Worm (Caenorhabditis elegans) whole organism, L4 larva: ENCODE measurements around the gene ZK177.3.

Experiments
- F37D6.2 ChIP-seq: sonication (generic microtip); optimal IDR thresholded peaks from 2 replicates; lab custom pipeline; 2016; ENCODE audit warnings: mild to moderate bottlenecking, missing genetic modification characterization, missing compliant biosample characterization
- F49E8.2 ChIP-seq: sonication (generic microtip); optimal IDR thresholded peaks from 2 replicates; lab custom pipeline; 2016; ENCODE audit warnings: missing compliant biosample characterization, mild to moderate bottlenecking, missing genetic modification characterization, borderline replicate concordance
- R02D3.7 ChIP-seq: fragments of 150-350 bp; sonication (generic microtip); optimal IDR thresholded peaks from 3 replicates; lab custom pipeline; 2014; ENCODE audit warnings: missing biosample characterization, missing genetic modification characterization
- T26A8.4 ChIP-seq: fragments of 200-800 bp; sonication (Bioruptor generic); IDR thresholded peaks from 2 replicates; pipeline ENCODE4 v1.3.6; 2022; ENCODE audit warnings: missing genetic modification characterization, missing compliant biosample characterization
- Y48G9A.11 ChIP-seq: fragments of 200-800 bp; sonication (Bioruptor generic); IDR thresholded peaks from 2 replicates; pipeline ENCODE4 v1.3.6; 2022; ENCODE audit warnings: missing genetic modification reagents, missing genetic modification characterization, missing compliant biosample characterization
- Y75B8A.6 ChIP-seq: fragments of 200-800 bp; sonication (Bioruptor generic); IDR thresholded peaks from 2 replicates; pipeline ENCODE4 v1.3.6; 2022; ENCODE audit warnings: missing genetic modification reagents, missing genetic modification characterization, missing compliant biosample characterization
- ZK546.5 ChIP-seq, 2 experiments: sonication (generic microtip); optimal IDR thresholded peaks; 2 replicates each; lab custom pipeline; 2017; ENCODE audit warnings: missing biosample characterization in 2 of 2, missing genetic modification characterization in 2 of 2
- ceh-20 ChIP-seq: fragments of 200-800 bp; sonication (Bioruptor generic); IDR thresholded peaks from 2 replicates; pipeline ENCODE4 v1.3.6; 2022; ENCODE audit warnings: missing genetic modification reagents, missing genetic modification characterization, missing compliant biosample characterization
- ceh-62 ChIP-seq: sonication (generic microtip); optimal IDR thresholded peaks from 2 replicates; lab custom pipeline; 2017; ENCODE audit warnings: missing biosample characterization, missing genetic modification characterization
- ceh-82 ChIP-seq: sonication (generic microtip); optimal IDR thresholded peaks from 2 replicates; lab custom pipeline; 2017; ENCODE audit warnings: missing biosample characterization, missing genetic modification characterization
- cey-2 ChIP-seq: sonication (generic microtip); optimal IDR thresholded peaks from 3 replicates; lab custom pipeline; 2017; ENCODE audit warnings: missing genetic modification characterization, mild to moderate bottlenecking, missing compliant biosample characterization, antibody characterized with exemption, borderline replicate concordance; ENCODE audit not compliant: insufficient read depth
- ctbp-1 ChIP-seq: fragments of 200-800 bp; sonication (Bioruptor generic); IDR thresholded peaks from 2 replicates; pipeline ENCODE4 v1.3.6; 2022; ENCODE audit warnings: missing genetic modification reagents, missing genetic modification characterization, missing compliant biosample characterization
- daf-12 ChIP-seq: fragments of 150-350 bp; optimal IDR thresholded peaks from 2 replicates; lab custom pipeline; 2014; ENCODE audit warnings: missing biosample characterization, missing genetic modification reagents, missing genetic modification characterization
- daf-16 ChIP-seq, 3 experiments: sonication (generic microtip); optimal IDR thresholded peaks; 2 replicates each; lab custom pipeline; 2016 to 2017; ENCODE audit warnings: missing genetic modification characterization in 3 of 3, missing genetic modification reagents in 3 of 3, mild to moderate bottlenecking in 2 of 3, missing compliant biosample characterization in 2 of 3, missing biosample characterization in 1 of 3, moderate library complexity in 1 of 3
- daf-8 ChIP-seq: fragments of 200-800 bp; sonication (Bioruptor generic); IDR thresholded peaks from 2 replicates; pipeline ENCODE4 v1.3.6; 2022; ENCODE audit warnings: missing genetic modification characterization, missing compliant biosample characterization
- dmd-6 ChIP-seq: fragments of 200-800 bp; sonication (Bioruptor generic); IDR thresholded peaks from 2 replicates; pipeline ENCODE4 v1.3.6; 2022; ENCODE audit warnings: missing genetic modification reagents, missing genetic modification characterization, missing compliant biosample characterization
- duxl-1 ChIP-seq: sonication (generic microtip); optimal IDR thresholded peaks from 2 replicates; lab custom pipeline; 2016; ENCODE audit warnings: mild to moderate bottlenecking, missing genetic modification characterization, moderate library complexity, missing compliant biosample characterization; ENCODE audit not compliant: poor library complexity
- dve-1 ChIP-seq: sonication (generic microtip); optimal IDR thresholded peaks from 2 replicates; lab custom pipeline; 2017; ENCODE audit warnings: antibody characterized with exemption, mild to moderate bottlenecking, missing genetic modification characterization, missing compliant biosample characterization; ENCODE audit not compliant: insufficient read depth
- egl-27 ChIP-seq: sonication (generic microtip); optimal IDR thresholded peaks from 3 replicates; lab custom pipeline; 2017; ENCODE audit warnings: missing biosample characterization, missing genetic modification reagents, missing genetic modification characterization
- egl-43 ChIP-seq: fragments of 200-800 bp; sonication (Bioruptor generic); IDR thresholded peaks from 2 replicates; pipeline ENCODE4 v1.3.6; 2022; ENCODE audit warnings: missing genetic modification reagents, missing genetic modification characterization, missing compliant biosample characterization
- gei-8 ChIP-seq: fragments of 200-800 bp; sonication (Bioruptor generic); optimal IDR thresholded peaks from 2 replicates; lab custom pipeline; 2018; ENCODE audit warnings: mild to moderate bottlenecking, missing genetic modification characterization, missing compliant biosample characterization
- hmg-1.1 ChIP-seq: fragments of 200-800 bp; sonication (Bioruptor generic); IDR thresholded peaks from 2 replicates; pipeline ENCODE4 v1.3.6; 2022; ENCODE audit warnings: missing genetic modification reagents, missing genetic modification characterization, missing compliant biosample characterization
- lin-1 ChIP-seq: fragments of 200-800 bp; sonication (Bioruptor generic); IDR thresholded peaks from 2 replicates; pipeline ENCODE4 v1.3.6; 2022; ENCODE audit warnings: missing genetic modification reagents, missing genetic modification characterization, missing compliant biosample characterization
- lin-13 ChIP-seq: fragments of 150-350 bp; optimal IDR thresholded peaks from 2 replicates; lab custom pipeline; 2014; ENCODE audit warnings: missing biosample characterization, missing genetic modification reagents, missing genetic modification characterization
- madf-9 ChIP-seq: fragments of 200-800 bp; sonication (Bioruptor generic); conservative IDR thresholded peaks from 2 replicates; pipeline ENCODE4 v1.3.6; 2022; ENCODE audit warnings: missing genetic modification reagents, missing genetic modification characterization, missing compliant biosample characterization
- mdt-29 ChIP-seq: fragments of 200-800 bp; sonication (Bioruptor generic); IDR thresholded peaks from 2 replicates; pipeline ENCODE4 v1.3.6; 2022; ENCODE audit warnings: missing genetic modification reagents, missing genetic modification characterization, missing compliant biosample characterization
- mep-1 ChIP-seq: fragments of 150-350 bp; sonication (generic microtip); optimal IDR thresholded peaks from 3 replicates; lab custom pipeline; 2014; ENCODE audit warnings: missing biosample characterization, missing genetic modification characterization
- nhr-102 ChIP-seq: sonication (generic microtip); optimal IDR thresholded peaks from 2 replicates; lab custom pipeline; 2016; ENCODE audit warnings: mild to moderate bottlenecking, missing genetic modification characterization, moderate library complexity, missing compliant biosample characterization
- nhr-237 ChIP-seq: sonication (generic microtip); optimal IDR thresholded peaks from 2 replicates; lab custom pipeline; 2017; ENCODE audit warnings: missing biosample characterization, missing genetic modification characterization
- nhr-25 ChIP-seq: sonication (generic microtip); optimal IDR thresholded peaks from 2 replicates; lab custom pipeline; 2017; ENCODE audit warnings: missing genetic modification characterization, mild to moderate bottlenecking, missing compliant biosample characterization, antibody characterized with exemption, moderate library complexity, borderline replicate concordance; ENCODE audit not compliant: insufficient read depth
- nhr-28 ChIP-seq: fragments of 150-350 bp; optimal IDR thresholded peaks from 2 replicates; lab custom pipeline; 2014; ENCODE audit warnings: missing biosample characterization, missing genetic modification characterization
- nhr-76 ChIP-seq: fragments of 150-350 bp; optimal IDR thresholded peaks from 2 replicates; lab custom pipeline; 2014; ENCODE audit warnings: missing biosample characterization, missing genetic modification characterization
- nhr-77 ChIP-seq: fragments of 150-350 bp; optimal IDR thresholded peaks from 2 replicates; lab custom pipeline; 2014; ENCODE audit warnings: missing biosample characterization, missing genetic modification characterization
- saeg-2 ChIP-seq: fragments of 200-800 bp; sonication (Bioruptor generic); IDR thresholded peaks from 2 replicates; pipeline ENCODE4 v1.3.6; 2022; ENCODE audit warnings: missing genetic modification reagents, missing genetic modification characterization, missing compliant biosample characterization
- set-16 ChIP-seq: fragments of 200-800 bp; sonication (Bioruptor generic); IDR thresholded peaks from 2 replicates; pipeline ENCODE4 v1.3.6; 2022; ENCODE audit warnings: missing genetic modification reagents, missing genetic modification characterization, missing compliant biosample characterization
- snpc-4 ChIP-seq: fragments of 150-350 bp; optimal IDR thresholded peaks from 2 replicates; lab custom pipeline; 2014; ENCODE audit warnings: missing biosample characterization, missing genetic modification characterization
- spr-3 ChIP-seq: fragments of 200-800 bp; sonication (Bioruptor generic); optimal IDR thresholded peaks from 2 replicates; lab custom pipeline; 2018; ENCODE audit warnings: mild to moderate bottlenecking, missing genetic modification characterization, missing compliant biosample characterization
- unc-39 ChIP-seq: sonication (generic microtip); optimal IDR thresholded peaks from 2 replicates; lab custom pipeline; 2017; ENCODE audit warnings: missing biosample characterization, missing genetic modification characterization
- unc-62 ChIP-seq, 3 experiments: fragments of 150-350 bp in 1 of 3; sonication (generic microtip); optimal IDR thresholded peaks in 2 of 3; peaks in 1 of 3; 1 replicate in 1 of 3; 2 replicates in 2 of 3; lab custom pipeline; 2014 to 2017; ENCODE audit warnings: missing biosample characterization in 3 of 3, missing genetic modification characterization in 3 of 3, missing genetic modification reagents in 3 of 3, missing genotype in 1 of 3
- zfp-2 ChIP-seq: sonication (generic microtip); optimal IDR thresholded peaks from 2 replicates; lab custom pipeline; 2016; ENCODE audit warnings: mild to moderate bottlenecking, missing genetic modification characterization, missing compliant biosample characterization
- zfp-3 ChIP-seq: fragments of 200-800 bp; sonication (Bioruptor generic); conservative IDR thresholded peaks from 2 replicates; pipeline ENCODE4 v1.3.6; 2022; ENCODE audit warnings: missing genetic modification reagents, missing genetic modification characterization, missing compliant biosample characterization
- zip-2 ChIP-seq: fragments of 150-350 bp; optimal IDR thresholded peaks from 2 replicates; lab custom pipeline; 2014; ENCODE audit warnings: missing biosample characterization, missing genetic modification characterization
- ztf-11 ChIP-seq: fragments of 150-350 bp; optimal IDR thresholded peaks from 2 replicates; lab custom pipeline; 2014; ENCODE audit warnings: missing biosample characterization, missing genetic modification characterization

ZK177.3 gene

ce11 chrII:5554317-5554716 is 38.7 kb downstream of the ZK177.3 start, which contains the start of gene ins-12:
TSS of gene ins-12 (plus strand) at chrII:5554617.
- TF ChIP-seq hmg-1.1 (GFP tag; lab: Robert Waterston, UW) (no peak), nhr-76 (tag; lab: Kevin White, UChicago) (no peak), egl-27 (tag; lab: Kevin White, UChicago) (no peak), gei-8 (GFP tag; lab: Kevin White, UChicago) (no peak), nhr-237 (no peak), set-16 (GFP tag; lab: Robert Waterston, UW) (no peak), dve-1 (tag; lab: Kevin White, UChicago) (no peak), zfp-3 (GFP tag; lab: Robert Waterston, UW) (no peak), egl-43 (GFP tag; lab: Robert Waterston, UW) (no peak), daf-8 (GFP tag; lab: Robert Waterston, UW) (no peak), nhr-77 (tag; lab: Kevin White, UChicago) (no peak), Y48G9A.11 (GFP tag; lab: Robert Waterston, UW) (no peak)

ce11 chrII:5554788-5555187 is 39.1 kb downstream of the ZK177.3 start:
- peak; percentile 19 for TF ChIP-seq dve-1 (tag; lab: Kevin White, UChicago)
- no peak for TF ChIP-seq F37D6.2 (tag; lab: Kevin White, UChicago)
- TF ChIP-seq egl-27 (tag; lab: Kevin White, UChicago) = no peak
- TF ChIP-seq dmd-6 (GFP tag; lab: Robert Waterston, UW) = peak; percentile 85
- TF ChIP-seq ceh-82 (tag; lab: Kevin White, UChicago) = no peak
- TF ChIP-seq daf-16 (GFP tag; optimal IDR thresholded peaks at IDR 0.05; lab: Kevin White, UChicago) = no peak
- TF ChIP-seq daf-16 (tag; optimal IDR thresholded peaks at IDR 0.05; lab: Kevin White, UChicago) = peak; percentile 51

- TF ChIP-seq zfp-2 (no peak), dve-1 (tag; lab: Kevin White, UChicago) (peak; percentile 21), snpc-4 (tag; lab: Kevin White, UChicago) (no peak), zip-2 (tag; lab: Kevin White, UChicago) (no peak), lin-1 (no peak), nhr-102 (tag; lab: Kevin White, UChicago) (peak; percentile 22), nhr-25 (tag; lab: Kevin White, UChicago) (no peak), daf-16 (GFP tag; optimal IDR thresholded peaks at IDR 0.05; lab: Kevin White, UChicago) (no peak), daf-16 (tag; optimal IDR thresholded peaks at IDR 0.05; lab: Kevin White, UChicago) (peak; percentile 47), lin-13 (no peak), unc-62 (GFP tag; optimal IDR thresholded peaks at IDR 0.05 in 1 of 2; lab: Kevin White, UChicago) (peak in 1 of 2 experiments; percentile 2), unc-62 (tag; optimal IDR thresholded peaks at IDR 0.05; lab: Kevin White, UChicago) (no peak), set-16 (GFP tag; lab: Robert Waterston, UW) (no peak), ceh-20 (GFP tag; lab: Robert Waterston, UW) (no peak), nhr-28 (tag; lab: Kevin White, UChicago) (no peak), unc-39 (tag; lab: Kevin White, UChicago) (no peak), nhr-237 (no peak), Y75B8A.6 (GFP tag; lab: Robert Waterston, UW) (no peak), mep-1 (tag; lab: Kevin White, UChicago) (no peak), egl-27 (tag; lab: Kevin White, UChicago) (no peak)
Observed at ce11 chrII:5555522-5555921, 39.9 kb downstream of the ZK177.3 start.

- TF ChIP-seq duxl-1 = no peak
- no peak for TF ChIP-seq unc-39 (tag; lab: Kevin White, UChicago)
- no peak for TF ChIP-seq mdt-29 (GFP tag; lab: Robert Waterston, UW)
- TF ChIP-seq R02D3.7 (tag; lab: Kevin White, UChicago) = no peak
- TF ChIP-seq daf-16 (GFP tag; optimal IDR thresholded peaks at IDR 0.05; lab: Kevin White, UChicago) = no peak
- TF ChIP-seq daf-16 (tag; optimal IDR thresholded peaks at IDR 0.05; lab: Kevin White, UChicago) = no peak
- TF ChIP-seq madf-9 (GFP tag; lab: Robert Waterston, UW) = no peak
- no peak for TF ChIP-seq ceh-62 (tag; lab: Kevin White, UChicago)
- no peak for TF ChIP-seq cey-2 (tag; lab: Kevin White, UChicago)
- TF ChIP-seq daf-12 = no peak
- TF ChIP-seq ctbp-1 = no peak
- TF ChIP-seq F49E8.2 (tag; lab: Kevin White, UChicago) = no peak
- TF ChIP-seq T26A8.4 = no peak
- TF ChIP-seq ZK546.5 (tag; optimal IDR thresholded peaks at IDR 0.05; lab: Kevin White, UChicago) = no peak
- TF ChIP-seq hmg-1.1 (GFP tag; lab: Robert Waterston, UW) = no peak
- no peak for TF ChIP-seq saeg-2 (GFP tag; lab: Robert Waterston, UW)
- no peak for TF ChIP-seq ztf-11 (tag; lab: Kevin White, UChicago)
- no peak for TF ChIP-seq spr-3 (GFP tag; lab: Kevin White, UChicago)
Observed at ce11 chrII:5556431-5556830, 40.8 kb downstream of the ZK177.3 start, which contains the start of gene ins-11. TSS of gene ins-11 (plus strand) at chrII:5556731.
